Fruit fly (Drosophila melanogaster) whole organism, embryonic: ENCODE data around the gene CG33111.

Source experiments
- BEAF-32 ChIP-seq: fragments of 200-800 bp; sonication (Bioruptor generic); optimal IDR thresholded peaks from 3 replicates; lab custom pipeline; 2017; ENCODE audit warnings: missing biosample characterization, missing genetic modification characterization, mild to moderate bottlenecking, moderate library complexity, missing genetic modification reagents
- CG10209 ChIP-seq: fragments of 200-800 bp; sonication (Bioruptor generic); optimal IDR thresholded peaks from 3 replicates; lab custom pipeline; 2017; ENCODE audit warnings: missing biosample characterization, mild to moderate bottlenecking, missing genetic modification characterization, missing genetic modification reagents
- CG11398 ChIP-seq: fragments of 200-800 bp; sonication (Bioruptor generic); optimal IDR thresholded peaks from 2 replicates; lab custom pipeline; 2016; ENCODE audit warnings: missing biosample characterization, missing genetic modification characterization
- CG2120 ChIP-seq: fragments of 200-800 bp; sonication (Bioruptor generic); optimal IDR thresholded peaks from 3 replicates; lab custom pipeline; 2016; ENCODE audit warnings: missing biosample characterization, missing genetic modification characterization
- CG2712 ChIP-seq: fragments of 200-800 bp; optimal IDR thresholded peaks from 3 replicates; lab custom pipeline; 2019; ENCODE audit warnings: missing biosample characterization, mild to moderate bottlenecking, missing genetic modification characterization, moderate library complexity
- CG31365 ChIP-seq: fragments of 200-800 bp; sonication (Bioruptor generic); optimal IDR thresholded peaks from 2 replicates; lab custom pipeline; 2018; ENCODE audit warnings: missing biosample characterization, mild to moderate bottlenecking, missing genetic modification characterization
- CG4328 ChIP-seq: fragments of 200-800 bp; sonication (Bioruptor generic); optimal IDR thresholded peaks from 3 replicates; lab custom pipeline; 2017; ENCODE audit warnings: missing biosample characterization, missing genetic modification reagents, missing genetic modification characterization
- CG4360 ChIP-seq: fragments of 200-800 bp; sonication (Bioruptor generic); IDR thresholded peaks from 2 replicates; pipeline ENCODE4 v1.3.6; 2022; ENCODE audit warnings: missing biosample characterization, missing genetic modification characterization
- MTF-1 ChIP-seq: fragments of 200-800 bp; sonication (Bioruptor generic); optimal IDR thresholded peaks from 2 replicates; lab custom pipeline; 2018; ENCODE audit warnings: missing biosample characterization, mild to moderate bottlenecking, missing genetic modification characterization, borderline replicate concordance
- peb ChIP-seq: fragments of 200-800 bp; sonication (Bioruptor generic); IDR thresholded peaks from 2 replicates; pipeline ENCODE4 v1.3.6; 2022; ENCODE audit warnings: missing biosample characterization, missing genetic modification characterization
- psq ChIP-seq: fragments of 200-800 bp; sonication (Bioruptor generic); optimal IDR thresholded peaks from 2 replicates; lab custom pipeline; 2017; ENCODE audit warnings: missing biosample characterization, missing genetic modification characterization
- salm ChIP-seq: fragments of 200-800 bp; sonication (Bioruptor generic); optimal IDR thresholded peaks from 2 replicates; lab custom pipeline; 2018; ENCODE audit warnings: missing biosample characterization, mild to moderate bottlenecking, missing genetic modification characterization
- tx ChIP-seq: fragments of 200-800 bp; sonication (Bioruptor generic); optimal IDR thresholded peaks from 2 replicates; lab custom pipeline; 2016; ENCODE audit warnings: missing biosample characterization, missing genetic modification characterization

dm6 chr3R:23822969-23823368 is 3.9 kb upstream of the CG33111 start:
- TF ChIP-seq CG4360 (GFP tag; lab: Robert Waterston, UW) (no peak), MTF-1 (GFP tag; lab: Kevin White, UChicago) (no peak), salm (tag; lab: Kevin White, UChicago) (no peak), CG10209 (GFP tag; lab: Kevin White, UChicago) (no peak), psq (GFP tag; lab: Kevin White, UChicago) (no peak), CG11398 (GFP tag; lab: Kevin White, UChicago) (no peak), peb (GFP tag; lab: Robert Waterston, UW) (no peak), BEAF-32 (no peak), CG31365 (no peak), CG2712 (no peak), CG2120 (GFP tag; lab: Kevin White, UChicago) (no peak), CG4328 (GFP tag; lab: Kevin White, UChicago) (no peak), tx (GFP tag; lab: Kevin White, UChicago) (no peak)
